Worm (Caenorhabditis elegans): ENCODE measurements around the gene C37E2.3.

The C37E2.3 gene

DNA sequence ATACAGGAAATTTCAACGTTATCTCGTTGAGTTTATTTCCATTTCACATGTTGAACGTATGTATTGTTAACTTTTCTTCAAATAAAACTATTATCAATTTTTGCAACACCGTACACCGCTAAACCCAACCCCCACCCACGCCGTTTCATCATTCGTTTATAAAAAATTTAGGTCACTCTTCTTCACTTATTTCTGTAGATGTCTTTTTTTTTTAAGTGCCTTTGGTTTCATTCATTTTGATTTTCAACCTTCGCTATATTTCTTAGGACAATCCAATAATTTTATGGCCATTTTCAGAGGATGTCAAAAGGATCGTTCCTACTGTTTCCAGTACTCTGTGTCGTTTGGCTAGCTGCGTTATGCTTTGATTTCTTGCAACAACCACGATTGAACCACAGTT, at the start of gene C37E2.3:
TSS of gene C37E2.3 (plus strand) at position 301 of the 400 bp plus-strand sequence.
- no peak for TF ChIP-seq pqm-1 (tag; optimal IDR thresholded peaks at IDR 0.05)
- no peak for TF ChIP-seq dve-1 (tag; optimal IDR thresholded peaks at IDR 0.05)
- TF ChIP-seq F13H6.1 (tag; optimal IDR thresholded peaks at IDR 0.05): no peak
- no peak for TF ChIP-seq ttx-3 (tag; optimal IDR thresholded peaks at IDR 0.05)
- TF ChIP-seq unc-3 (GFP tag; conservative IDR thresholded peaks at IDR 0.05): no peak
- TF ChIP-seq unc-3 (tag; optimal IDR thresholded peaks at IDR 0.05): no peak
- TF ChIP-seq ahr-1 (tag; optimal IDR thresholded peaks at IDR 0.05): no peak

ce11 chrX:14131476-14131875, 48.8 kb upstream of the C37E2.3 start:
- no peak for TF ChIP-seq unc-3 (GFP tag; conservative IDR thresholded peaks at IDR 0.05)
- TF ChIP-seq unc-3 (tag; optimal IDR thresholded peaks at IDR 0.05): no peak
- TF ChIP-seq K02D7.2 (tag; optimal IDR thresholded peaks at IDR 0.05): no peak
- no peak for TF ChIP-seq hlh-13 (GFP tag; optimal IDR thresholded peaks at IDR 0.05)
- TF ChIP-seq ceh-34 (tag; optimal IDR thresholded peaks at IDR 0.05): no peak
- TF ChIP-seq ceh-18 (tag; optimal IDR thresholded peaks at IDR 0.05): no peak
- no peak for TF ChIP-seq madf-2 (tag; optimal IDR thresholded peaks at IDR 0.05)
- no peak for TF ChIP-seq fkh-6 (tag; optimal IDR thresholded peaks at IDR 0.05)
- TF ChIP-seq ceh-9 (tag; optimal IDR thresholded peaks at IDR 0.05): no peak
- no peak for TF ChIP-seq gmeb-2 (tag; optimal IDR thresholded peaks at IDR 0.05)
- TF ChIP-seq hlh-30 (tag; optimal IDR thresholded peaks at IDR 0.05; ENCODE audit: insufficient read depth): no peak
- TF ChIP-seq F13H6.1 (tag; optimal IDR thresholded peaks at IDR 0.05): no peak
- no peak for TF ChIP-seq ceh-6 (GFP tag; optimal IDR thresholded peaks at IDR 0.05)
- TF ChIP-seq ttx-3 (tag; optimal IDR thresholded peaks at IDR 0.05): no peak
- TF ChIP-seq tbx-7 (tag; optimal IDR thresholded peaks at IDR 0.05): no peak
- no peak for TF ChIP-seq lin-11 (tag; optimal IDR thresholded peaks at IDR 0.05)

DNA sequence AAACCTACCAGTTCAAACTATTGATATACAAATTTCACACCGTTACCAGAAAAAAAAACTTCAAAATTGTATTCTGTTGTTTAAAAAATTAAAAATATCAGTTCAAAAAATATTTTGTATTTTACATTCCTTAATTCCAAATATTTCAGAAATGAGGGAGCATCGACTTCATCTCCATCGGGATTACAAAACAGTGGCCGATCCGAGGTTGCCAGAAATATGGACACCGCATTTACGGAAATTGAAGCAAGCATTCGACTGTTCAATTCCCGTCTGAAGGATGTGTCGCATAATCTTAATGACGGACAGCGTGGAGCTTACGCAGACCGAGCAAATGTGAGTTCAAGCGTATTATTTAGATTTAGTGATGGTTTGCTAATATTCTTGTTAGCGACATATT, 47.6 kb upstream of the C37E2.3 start:
- no peak for TF ChIP-seq pqm-1 (tag; optimal IDR thresholded peaks at IDR 0.05)

ce11 chrX:14134244-14134643, 46.0 kb upstream of the C37E2.3 start, which contains the start of gene F28H6.8:
Gene F28H6.8, minus strand, starts transcription at chrX:14134344.
- TF ChIP-seq fax-1 (tag; optimal IDR thresholded peaks at IDR 0.05) (no peak), hlh-30 (tag; optimal IDR thresholded peaks at IDR 0.05; ENCODE audit: insufficient read depth) (no peak), nfya-1 (tag; optimal IDR thresholded peaks at IDR 0.05) (no peak), ahr-1 (tag; optimal IDR thresholded peaks at IDR 0.05) (no peak), hlh-8 (tag; optimal IDR thresholded peaks at IDR 0.05) (no peak), rnt-1 (tag; optimal IDR thresholded peaks at IDR 0.05) (no peak), ceh-6 (GFP tag; optimal IDR thresholded peaks at IDR 0.05) (no peak), npax-4 (tag; optimal IDR thresholded peaks at IDR 0.05) (no peak)

- TF ChIP-seq unc-3 (GFP tag; conservative IDR thresholded peaks at IDR 0.05): no peak
- no peak for TF ChIP-seq unc-3 (tag; optimal IDR thresholded peaks at IDR 0.05)
- TF ChIP-seq ahr-1 (tag; optimal IDR thresholded peaks at IDR 0.05): no peak
- no peak for TF ChIP-seq tbx-7 (tag; optimal IDR thresholded peaks at IDR 0.05)
- no peak for TF ChIP-seq nfya-1 (tag; optimal IDR thresholded peaks at IDR 0.05)
- no peak for TF ChIP-seq ceh-19 (GFP tag; optimal IDR thresholded peaks at IDR 0.05)
- no peak for TF ChIP-seq F13H6.1 (tag; optimal IDR thresholded peaks at IDR 0.05)
- no peak for TF ChIP-seq hlh-15 (tag; optimal IDR thresholded peaks at IDR 0.05)
- no peak for TF ChIP-seq ets-4 (tag; optimal IDR thresholded peaks at IDR 0.05)
- TF ChIP-seq madf-2 (tag; optimal IDR thresholded peaks at IDR 0.05): no peak
- no peak for TF ChIP-seq pha-4 (tag; optimal IDR thresholded peaks at IDR 0.05)
- no peak for TF ChIP-seq hlh-13 (GFP tag; optimal IDR thresholded peaks at IDR 0.05)
- no peak for TF ChIP-seq dmd-4 (tag; optimal IDR thresholded peaks at IDR 0.05; ENCODE audit: borderline replicate concordance)
- no peak for TF ChIP-seq mec-3 (tag; optimal IDR thresholded peaks at IDR 0.05; ENCODE audit: borderline replicate concordance)
- no peak for TF ChIP-seq zip-5 (tag; optimal IDR thresholded peaks at IDR 0.05)
- no peak for TF ChIP-seq C38D4.7 (GFP tag; optimal IDR thresholded peaks at IDR 0.05)
- no peak for TF ChIP-seq sox-2 (GFP tag; IDR thresholded peaks at IDR 0.05)
- no peak for TF ChIP-seq nhr-11 (tag; optimal IDR thresholded peaks at IDR 0.05)
Measured at ce11 chrX:14134883-14135282, 45.4 kb upstream of the C37E2.3 start.

Measured in whole organism, late embryonic.